Worm (Caenorhabditis elegans): Measurements from ENCODE around the gene C08B6.2.

DNA sequence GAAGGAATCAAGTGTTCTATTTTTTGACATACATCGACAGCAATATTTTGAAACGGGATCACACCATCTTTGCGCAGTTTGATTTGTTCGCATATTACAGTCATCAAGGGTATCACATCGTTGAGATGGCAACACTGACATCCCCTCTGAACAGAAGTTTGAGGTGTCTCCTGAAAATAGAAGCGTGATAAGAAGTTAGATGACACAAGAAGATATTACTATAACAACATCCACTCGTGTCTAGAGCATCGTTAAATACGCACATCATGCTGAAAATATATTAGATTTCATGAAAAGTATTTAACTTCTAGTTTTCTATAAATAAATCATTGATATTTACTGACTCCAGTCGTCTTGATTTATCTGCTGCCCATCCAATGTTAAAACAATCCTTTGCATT, 32.8 kb upstream of the C08B6.2 start:
- TF ChIP-seq nhr-11 (tag; optimal IDR thresholded peaks at IDR 0.05), result no peak
- no peak for TF ChIP-seq ceh-82 (tag; optimal IDR thresholded peaks at IDR 0.05)
- no peak for TF ChIP-seq gei-8 (GFP tag; optimal IDR thresholded peaks at IDR 0.05)
- no peak for TF ChIP-seq daf-19 (GFP tag; conservative IDR thresholded peaks at IDR 0.05)
- TF ChIP-seq nhr-76 (tag; optimal IDR thresholded peaks at IDR 0.05), result no peak
